Fruit fly (Drosophila melanogaster) whole organism, embryonic: ENCODE measurements around the gene kis.

Experiments used
- Abd-B ChIP-seq: fragments of 200-800 bp; sonication (Bioruptor generic); optimal IDR thresholded peaks from 2 replicates; lab custom pipeline; 2018; ENCODE audit warnings: missing biosample characterization, mild to moderate bottlenecking, missing genetic modification characterization, moderate library complexity
- Awh ChIP-seq: fragments of 200-800 bp; sonication (Bioruptor generic); IDR thresholded peaks from 2 replicates; pipeline ENCODE4, ENCODE4 v1.3.6; 2022; ENCODE audit warnings: missing biosample characterization, missing genetic modification characterization
- CG10366 ChIP-seq: fragments of 200-800 bp; sonication (Bioruptor generic); IDR thresholded peaks from 2 replicates; pipeline ENCODE4 v1.3.6; 2022; ENCODE audit warnings: missing biosample characterization, missing genetic modification characterization
- CG11695 ChIP-seq: fragments of 200-800 bp; sonication (Bioruptor generic); IDR thresholded peaks from 3 replicates; pipeline ENCODE4 v1.3.6; 2022; ENCODE audit warnings: missing biosample characterization, missing genetic modification characterization
- CG12659 ChIP-seq: fragments of 200-800 bp; sonication (Bioruptor generic); optimal IDR thresholded peaks from 3 replicates; lab custom pipeline; 2017; ENCODE audit warnings: mild to moderate bottlenecking, missing biosample characterization, missing genetic modification reagents, missing genetic modification characterization
- CG13123 ChIP-seq: fragments of 200-800 bp; sonication (Bioruptor generic); optimal IDR thresholded peaks from 2 replicates; lab custom pipeline; 2016; ENCODE audit warnings: missing biosample characterization, missing genetic modification characterization
- CG13287 ChIP-seq: fragments of 200-800 bp; sonication (Bioruptor generic); IDR thresholded peaks from 2 replicates; pipeline ENCODE4 v1.3.6; 2022; ENCODE audit warnings: missing biosample characterization, missing genetic modification characterization; ENCODE audit not compliant: partially characterized antibody
- CG13424 ChIP-seq: fragments of 200-800 bp; sonication (Bioruptor generic); optimal IDR thresholded peaks from 2 replicates; lab custom pipeline; 2019; ENCODE audit warnings: missing biosample characterization, mild to moderate bottlenecking, missing genetic modification characterization, moderate library complexity
- CG14965 ChIP-seq: fragments of 200-800 bp; sonication (Bioruptor generic); optimal IDR thresholded peaks from 2 replicates; lab custom pipeline; 2016; ENCODE audit warnings: missing biosample characterization, missing genetic modification characterization, borderline replicate concordance
- CG15479 ChIP-seq: fragments of 200-800 bp; sonication (Bioruptor generic); optimal IDR thresholded peaks from 3 replicates; lab custom pipeline; 2019; ENCODE audit warnings: missing biosample characterization, mild to moderate bottlenecking, missing genetic modification characterization, moderate library complexity
- CG30403 ChIP-seq: fragments of 200-800 bp; sonication (Bioruptor generic); optimal IDR thresholded peaks from 3 replicates; lab custom pipeline; 2016; ENCODE audit warnings: missing biosample characterization, missing genetic modification characterization
- CG32532 ChIP-seq: fragments of 200-800 bp; sonication (Bioruptor generic); IDR thresholded peaks from 2 replicates; pipeline ENCODE4 v1.3.6; 2022; ENCODE audit warnings: missing biosample characterization, missing genetic modification characterization
- CG32772 ChIP-seq: fragments of 200-800 bp; sonication (Bioruptor generic); IDR thresholded peaks from 2 replicates; pipeline ENCODE4 v1.3.6; 2022; ENCODE audit warnings: missing biosample characterization, missing genetic modification characterization
- CG34376 ChIP-seq: fragments of 200-800 bp; sonication (Bioruptor generic); optimal IDR thresholded peaks from 2 replicates; lab custom pipeline; 2018; ENCODE audit warnings: missing biosample characterization, mild to moderate bottlenecking, missing genetic modification characterization
- CG4404 ChIP-seq: fragments of 200-800 bp; sonication (Bioruptor generic); IDR thresholded peaks from 2 replicates; pipeline ENCODE4 v1.3.6; 2022; ENCODE audit warnings: missing biosample characterization, missing genetic modification characterization
- CG5180 ChIP-seq: fragments of 200-800 bp; sonication (Bioruptor generic); optimal IDR thresholded peaks from 3 replicates; lab custom pipeline; 2017; ENCODE audit warnings: missing biosample characterization, missing genetic modification characterization, mild to moderate bottlenecking, moderate library complexity, missing genetic modification reagents
- CG6683 ChIP-seq: fragments of 200-800 bp; sonication (Bioruptor generic); optimal IDR thresholded peaks from 2 replicates; lab custom pipeline; 2017; ENCODE audit warnings: missing biosample characterization, mild to moderate bottlenecking, missing genetic modification characterization, missing genetic modification reagents
- CG6854 ChIP-seq: fragments of 200-800 bp; sonication (Bioruptor generic); optimal IDR thresholded peaks from 3 replicates; lab custom pipeline; 2017; ENCODE audit warnings: missing biosample characterization, mild to moderate bottlenecking, missing genetic modification characterization
- CG7786 ChIP-seq: fragments of 200-800 bp; sonication (Bioruptor generic); optimal IDR thresholded peaks from 2 replicates; lab custom pipeline; 2016; ENCODE audit warnings: missing biosample characterization, missing genetic modification characterization
- CG7928 ChIP-seq: fragments of 200-800 bp; sonication (Bioruptor generic); optimal IDR thresholded peaks from 2 replicates; lab custom pipeline; 2017; ENCODE audit warnings: missing biosample characterization, mild to moderate bottlenecking, missing genetic modification characterization
- CG8290 ChIP-seq, 3 experiments: fragments of 200-800 bp; sonication (Bioruptor generic); optimal IDR thresholded peaks; 2 replicates each; lab custom pipeline; 2016 to 2019; ENCODE audit warnings: missing biosample characterization in 3 of 3, missing genetic modification characterization in 3 of 3, mild to moderate bottlenecking in 2 of 3, moderate library complexity in 1 of 3
- Deaf1 ChIP-seq: fragments of 200-800 bp; optimal IDR thresholded peaks from 3 replicates; lab custom pipeline; 2019; ENCODE audit warnings: missing biosample characterization, mild to moderate bottlenecking, missing genetic modification characterization, moderate library complexity
- Dip2 ChIP-seq: fragments of 200-800 bp; sonication (Bioruptor generic); IDR thresholded peaks from 2 replicates; pipeline ENCODE4 v1.3.6; 2022; ENCODE audit warnings: missing biosample characterization, missing genetic modification characterization
- Fer3 ChIP-seq: fragments of 200-800 bp; sonication (Bioruptor generic); optimal IDR thresholded peaks from 2 replicates; lab custom pipeline; 2018; ENCODE audit warnings: missing biosample characterization, mild to moderate bottlenecking, missing genetic modification characterization, moderate library complexity
- Hand ChIP-seq: fragments of 200-800 bp; sonication (Bioruptor generic); optimal IDR thresholded peaks from 2 replicates; lab custom pipeline; 2017; ENCODE audit warnings: mild to moderate bottlenecking, missing biosample characterization, missing genetic modification reagents, missing genetic modification characterization
- Hmr ChIP-seq: fragments of 200-800 bp; sonication (Bioruptor generic); optimal IDR thresholded peaks from 3 replicates; lab custom pipeline; 2017; ENCODE audit warnings: mild to moderate bottlenecking, missing biosample characterization, missing genetic modification reagents, missing genetic modification characterization
- Hr3 ChIP-seq: fragments of 200-800 bp; sonication (Bioruptor generic); optimal IDR thresholded peaks from 3 replicates; lab custom pipeline; 2016; ENCODE audit warnings: missing biosample characterization, missing genetic modification characterization
- Oli ChIP-seq: fragments of 200-800 bp; sonication (Bioruptor generic); optimal IDR thresholded peaks from 2 replicates; lab custom pipeline; 2018; ENCODE audit warnings: missing biosample characterization, mild to moderate bottlenecking, missing genetic modification characterization, moderate library complexity
- Taf1 ChIP-seq: fragments of 200-800 bp; sonication (Bioruptor generic); IDR thresholded peaks from 2 replicates; pipeline ENCODE4 v1.3.6; 2022; ENCODE audit warnings: missing biosample characterization, missing genetic modification characterization
- Tbp ChIP-seq: fragments of >200 bp; optimal IDR thresholded peaks from 2 replicates; lab custom pipeline; 2018; ENCODE audit warnings: missing biosample characterization, missing genetic modification characterization
- Xbp1 ChIP-seq: fragments of 200-800 bp; sonication (Bioruptor generic); optimal IDR thresholded peaks from 3 replicates; lab custom pipeline; 2016; ENCODE audit warnings: missing biosample characterization, mild to moderate bottlenecking, missing genetic modification characterization
- ash1 ChIP-seq: fragments of 200-800 bp; sonication (Bioruptor generic); optimal IDR thresholded peaks from 2 replicates; lab custom pipeline; 2018; ENCODE audit warnings: missing biosample characterization, mild to moderate bottlenecking, missing genetic modification characterization
- caup ChIP-seq: fragments of 200-800 bp; sonication (Bioruptor generic); optimal IDR thresholded peaks from 3 replicates; lab custom pipeline; 2017; ENCODE audit warnings: missing biosample characterization, mild to moderate bottlenecking, missing genetic modification characterization, moderate library complexity; ENCODE audit not compliant: severe bottlenecking
- dpn ChIP-seq, 2 experiments: fragments of 200-800 bp; sonication (Bioruptor generic); optimal IDR thresholded peaks; 3 replicates each; lab custom pipeline; 2016; ENCODE audit warnings: missing biosample characterization in 2 of 2, missing genetic modification characterization in 2 of 2
- ewg ChIP-seq: fragments of 200-800 bp; sonication (Bioruptor generic); optimal IDR thresholded peaks from 3 replicates; lab custom pipeline; 2017; ENCODE audit warnings: mild to moderate bottlenecking, missing biosample characterization, missing genetic modification reagents, missing genetic modification characterization
- gro ChIP-seq: fragments of 200-800 bp; sonication (Bioruptor generic); optimal IDR thresholded peaks from 2 replicates; lab custom pipeline; 2016; ENCODE audit warnings: missing biosample characterization, missing genetic modification characterization
- ind ChIP-seq: fragments of 200-800 bp; sonication (Bioruptor generic); optimal IDR thresholded peaks from 3 replicates; lab custom pipeline; 2016; ENCODE audit warnings: missing biosample characterization, missing genetic modification characterization
- klu ChIP-seq: fragments of 200-800 bp; sonication (Bioruptor generic); IDR thresholded peaks from 2 replicates; pipeline ENCODE4 v1.3.6; 2022; ENCODE audit warnings: missing biosample characterization, missing genetic modification characterization
- lmd ChIP-seq: fragments of 200-800 bp; sonication (Bioruptor generic); IDR thresholded peaks from 2 replicates; pipeline ENCODE4 v1.3.6; 2022; ENCODE audit warnings: missing biosample characterization, missing genetic modification characterization
- nau ChIP-seq: fragments of 200-800 bp; sonication (Bioruptor generic); optimal IDR thresholded peaks from 3 replicates; lab custom pipeline; 2017; ENCODE audit warnings: missing biosample characterization, mild to moderate bottlenecking, missing genetic modification characterization, missing genetic modification reagents
- pita ChIP-seq: fragments of 200-800 bp; sonication (Bioruptor generic); optimal IDR thresholded peaks from 2 replicates; lab custom pipeline; 2017; ENCODE audit warnings: missing biosample characterization, mild to moderate bottlenecking, missing genetic modification characterization
- psq ChIP-seq: fragments of 200-800 bp; sonication (Bioruptor generic); optimal IDR thresholded peaks from 2 replicates; lab custom pipeline; 2017; ENCODE audit warnings: missing biosample characterization, missing genetic modification characterization
- stwl ChIP-seq: fragments of 200-800 bp; sonication (Bioruptor generic); optimal IDR thresholded peaks from 3 replicates; lab custom pipeline; 2018; ENCODE audit warnings: missing biosample characterization, mild to moderate bottlenecking, missing genetic modification characterization, moderate library complexity
- tgo ChIP-seq: fragments of 200-800 bp; sonication (Bioruptor generic); IDR thresholded peaks from 3 replicates; pipeline ENCODE4 v1.3.6; 2022; ENCODE audit warnings: missing biosample characterization, missing genetic modification characterization

The kis gene

DNA sequence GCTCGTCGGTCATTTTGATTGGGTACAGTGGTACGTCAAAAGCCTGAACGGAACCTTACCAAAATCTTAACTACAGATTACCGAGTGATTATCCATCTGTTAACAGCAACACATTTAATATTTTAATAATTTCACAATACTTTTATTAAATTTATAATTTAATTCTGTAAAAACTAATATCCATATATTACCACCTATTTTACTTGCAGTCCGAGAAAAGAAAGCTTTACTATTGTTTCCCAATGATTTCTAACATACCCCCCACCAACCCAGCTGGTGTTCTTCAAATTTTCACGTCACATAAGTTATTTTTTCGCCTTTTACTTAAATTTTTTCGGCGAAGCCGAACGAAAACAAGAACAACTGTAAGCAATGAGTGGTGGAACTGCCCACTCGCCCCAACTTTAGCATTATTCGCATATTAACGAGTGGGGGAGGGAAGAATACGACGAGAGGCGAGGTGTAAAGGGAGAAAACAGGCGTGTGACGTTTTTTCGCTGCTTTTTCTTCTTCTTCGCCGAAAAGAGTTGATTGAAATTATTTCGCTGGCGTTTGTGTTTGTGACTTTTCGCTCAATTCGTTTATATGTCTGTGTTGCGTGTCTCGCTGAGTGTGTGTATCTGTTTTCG lies 2.7 kb downstream of the kis start (continued):
- TF ChIP-seq CG6854 (GFP tag; lab: Kevin White, UChicago) (peak; percentile 54), CG13123 (GFP tag; lab: Kevin White, UChicago) (no peak), stwl (tag; lab: Kevin White, UChicago) (no peak), CG7928 (GFP tag; lab: Kevin White, UChicago) (peak; percentile 53), tgo (GFP tag; lab: Robert Waterston, UW) (peak; percentile 31; the same call in 1 of the 3 replicates), Fer3 (peak; percentile 46), CG6683 (GFP tag; lab: Kevin White, UChicago) (peak; percentile 53), CG30403 (GFP tag; lab: Kevin White, UChicago) (peak; percentile 56), ewg (peak; percentile 10), klu (peak; percentile 42), Xbp1 (GFP tag; lab: Kevin White, UChicago) (peak; percentile 48), Deaf1 (tag; lab: Kevin White, UChicago) (peak; percentile 45), CG13287 (0 out of 2 replicates have a peak, but pooled peaks have one; percentile 7), pita (no peak), CG14965 (GFP tag; lab: Kevin White, UChicago) (no peak), CG34376 (GFP tag; lab: Kevin White, UChicago) (no peak), Oli (tag; lab: Kevin White, UChicago) (peak; percentile 56), nau (peak; percentile 31), ind (GFP tag; lab: Kevin White, UChicago) (peak; percentile 62), Tbp (GFP tag; lab: Kevin White, UChicago) (no peak), gro (GFP tag; lab: Kevin White, UChicago) (no peak), lmd (GFP tag; lab: Robert Waterston, UW) (peak; percentile 55; the same call in 1 of the 2 replicates), Hand (GFP tag; lab: Kevin White, UChicago) (peak; percentile 37), Dip2 (GFP tag; lab: Robert Waterston, UW) (no peak), psq (GFP tag; lab: Kevin White, UChicago) (peak; percentile 27), CG8290 (GFP tag; optimal IDR thresholded peaks at IDR 0.05; lab: Kevin White, UChicago) (no peak), CG8290 (tag; optimal IDR thresholded peaks at IDR 0.05; lab: Kevin White, UChicago) (peak in 1 of 2 experiments; percentile 37), CG32772 (GFP tag; lab: Robert Waterston, UW) (peak; percentile 47; the same call in 1 of the 2 replicates), CG15479 (GFP tag; lab: Kevin White, UChicago) (no peak), ash1 (GFP tag; lab: Kevin White, UChicago) (no peak), CG32532 (peak; percentile 69), CG7786 (GFP tag; lab: Kevin White, UChicago) (peak; percentile 39), Hr3 (GFP tag; lab: Kevin White, UChicago) (peak; percentile 33), Abd-B (GFP tag; lab: Kevin White, UChicago) (peak; percentile 15), Taf1 (GFP tag; lab: Robert Waterston, UW) (peak; percentile 36; the same call in 1 of the 2 replicates), CG4404 (GFP tag; lab: Robert Waterston, UW) (no peak), CG10366 (GFP tag; lab: Robert Waterston, UW) (peak; percentile 26; the same call in 1 of the 2 replicates), caup (GFP tag; lab: Kevin White, UChicago) (peak; percentile 33), Awh (GFP tag; lab: Robert Waterston, UW) (no peak), CG12659 (GFP tag; lab: Kevin White, UChicago) (peak; percentile 55), CG13424 (tag; lab: Kevin White, UChicago) (peak; percentile 45), Hmr (GFP tag; lab: Kevin White, UChicago) (peak; percentile 83), CG11695 (GFP tag; lab: Robert Waterston, UW) (peak; percentile 57; the same call in 1 of the 3 replicates), dpn (GFP tag; optimal IDR thresholded peaks at IDR 0.05; lab: Kevin White, UChicago) (peak in 1 of 2 experiments; percentile 40), CG5180 (GFP tag; lab: Kevin White, UChicago) (peak; percentile 16)
- TF ChIP-seq, all 482 proteins: peak for 184
